Worm (Caenorhabditis elegans): Measurements from ENCODE around the gene thoc-5.
A peak's percentile ranks its signal among the peaks of the same experiment; 100 is the strongest.

Gene thoc-5

ce11 chrIII:5310940-5311339, 38.3 kb downstream of the thoc-5 start, which contains the start of gene pqe-1:
pqe-1 (plus strand) TSS chrIII:5311240.
- TF ChIP-seq F16B12.6 (tag; optimal IDR thresholded peaks at IDR 0.05) (no peak), tbx-2 (tag; optimal IDR thresholded peaks at IDR 0.05) (no peak)

ce11 chrIII:5310403-5310802, 38.8 kb downstream of the thoc-5 start:
- TF ChIP-seq unc-130 (tag; optimal IDR thresholded peaks at IDR 0.05), result no peak
- no peak for TF ChIP-seq C04F5.9 (tag; optimal IDR thresholded peaks at IDR 0.05)
- TF ChIP-seq dsc-1 (tag; optimal IDR thresholded peaks at IDR 0.05), result no peak
- TF ChIP-seq efl-1 (optimal IDR thresholded peaks at IDR 0.05), result no peak
- peak in 1 of 2 experiments; percentile 89 for TF ChIP-seq efl-1 (GFP tag; optimal IDR thresholded peaks at IDR 0.05 in 1 of 2)

ce11 chrIII:5308278-5308677, 40.9 kb downstream of the thoc-5 start, which contains the start of gene mog-3:
mog-3 (plus strand) TSS chrIII:5308596.
- TF ChIP-seq dsc-1 (tag; optimal IDR thresholded peaks at IDR 0.05) (peak; percentile 71), lir-3 (tag; optimal IDR thresholded peaks at IDR 0.05; ENCODE audit: poor library complexity) (peak; percentile 90), xbp-1 (tag; optimal IDR thresholded peaks at IDR 0.05) (peak; percentile 69), pax-3 (tag; optimal IDR thresholded peaks at IDR 0.05) (peak; percentile 77), unc-62 (GFP tag; optimal IDR thresholded peaks at IDR 0.05) (no peak), aha-1 (tag; optimal IDR thresholded peaks at IDR 0.05) (no peak), nhr-11 (tag; optimal IDR thresholded peaks at IDR 0.05) (no peak), irx-1 (tag; optimal IDR thresholded peaks at IDR 0.05) (peak; percentile 72), lin-13 (GFP tag; optimal IDR thresholded peaks at IDR 0.05) (peak; percentile 29), pag-3 (tag; optimal IDR thresholded peaks at IDR 0.05; ENCODE audit: borderline replicate concordance, insufficient read depth) (peak; percentile 55), mdl-1 (tag; optimal IDR thresholded peaks at IDR 0.05) (peak in 1 of 2 experiments; percentile 32), skn-1 (tag; optimal IDR thresholded peaks at IDR 0.05) (peak; percentile 53), ets-5 (GFP tag; IDR thresholded peaks at IDR 0.05) (no peak), nhr-12 (tag; optimal IDR thresholded peaks at IDR 0.05) (no peak), nhr-76 (tag; optimal IDR thresholded peaks at IDR 0.05) (no peak), nhr-85 (tag) (peak; percentile 85), hlh-4 (tag; optimal IDR thresholded peaks at IDR 0.05) (no peak), mef-2 (tag; optimal IDR thresholded peaks at IDR 0.05) (no peak), grh-1 (GFP tag; IDR thresholded peaks at IDR 0.05) (no peak), nhr-20 (tag; optimal IDR thresholded peaks at IDR 0.05) (peak; percentile 69), C34B4.2 (tag; optimal IDR thresholded peaks at IDR 0.05) (no peak), pqm-1 (tag; optimal IDR thresholded peaks at IDR 0.05) (no peak), nhr-84 (tag; optimal IDR thresholded peaks at IDR 0.05) (no peak), ceh-82 (tag; optimal IDR thresholded peaks at IDR 0.05) (peak; percentile 11 to 66 (median 11)), sup-37 (GFP tag; optimal IDR thresholded peaks at IDR 0.05) (no peak), fkh-4 (tag; optimal IDR thresholded peaks at IDR 0.05; ENCODE audit: borderline replicate concordance) (peak; percentile 82), dpl-1 (GFP tag; optimal IDR thresholded peaks at IDR 0.05) (peak; percentile 88 to 93 (median 93)), nhr-47 (tag; optimal IDR thresholded peaks at IDR 0.05) (peak; percentile 83), fkh-10 (GFP tag; optimal IDR thresholded peaks at IDR 0.05) (no peak), unc-130 (tag; optimal IDR thresholded peaks at IDR 0.05) (no peak), unc-86 (tag; optimal IDR thresholded peaks at IDR 0.05) (peak; percentile 67), lin-14 (GFP tag; optimal IDR thresholded peaks at IDR 0.05) (peak; percentile 58), zip-4 (GFP tag; optimal IDR thresholded peaks at IDR 0.05) (no peak), efl-1 (optimal IDR thresholded peaks at IDR 0.05) (peak; percentile 61 to 94), efl-1 (GFP tag; optimal IDR thresholded peaks at IDR 0.05 in 1 of 2) (peak; percentile 93 to 99), ceh-8 (GFP tag; optimal IDR thresholded peaks at IDR 0.05) (no peak), blmp-1 (tag; optimal IDR thresholded peaks at IDR 0.05) (peak; percentile 47), lsy-2 (tag; optimal IDR thresholded peaks at IDR 0.05) (peak; percentile 62 to 82), mab-9 (GFP tag; IDR thresholded peaks at IDR 0.05) (no peak), alr-1 (tag; optimal IDR thresholded peaks at IDR 0.05; ENCODE audit: borderline replicate concordance) (no peak), nhr-71 (tag; optimal IDR thresholded peaks at IDR 0.05) (peak; percentile 83), C16A3.4 (tag; optimal IDR thresholded peaks at IDR 0.05) (peak; percentile 40), swsn-7 (tag; optimal IDR thresholded peaks at IDR 0.05) (peak; percentile 65), nhr-90 (tag; optimal IDR thresholded peaks at IDR 0.05; ENCODE audit: poor library complexity) (peak; percentile 81), fos-1 (tag; optimal IDR thresholded peaks at IDR 0.05) (no peak), C04F5.9 (tag; optimal IDR thresholded peaks at IDR 0.05) (peak; percentile 66)

Data from whole organism, L1 larva.